Fruit fly (Drosophila melanogaster) whole organism, embryonic: ENCODE data around the gene CG9393.

Experiments used
- Bdp1 ChIP-seq: fragments of 200-800 bp; sonication (Bioruptor generic); optimal IDR thresholded peaks from 3 replicates; lab custom pipeline; 2016; ENCODE audit warnings: missing biosample characterization, missing genetic modification characterization
- CG10209 ChIP-seq: fragments of 200-800 bp; sonication (Bioruptor generic); optimal IDR thresholded peaks from 3 replicates; lab custom pipeline; 2017; ENCODE audit warnings: missing biosample characterization, mild to moderate bottlenecking, missing genetic modification characterization, missing genetic modification reagents
- CG10431 ChIP-seq: fragments of 200-800 bp; sonication (Bioruptor generic); optimal IDR thresholded peaks from 3 replicates; lab custom pipeline; 2018; ENCODE audit warnings: missing biosample characterization, mild to moderate bottlenecking, missing genetic modification characterization
- CG11560 ChIP-seq: fragments of 200-800 bp; sonication (Bioruptor generic); IDR thresholded peaks from 3 replicates; pipeline ENCODE4 v1.3.6; 2022; ENCODE audit warnings: missing biosample characterization, missing genetic modification characterization
- CG13287 ChIP-seq: fragments of 200-800 bp; sonication (Bioruptor generic); IDR thresholded peaks from 2 replicates; pipeline ENCODE4 v1.3.6; 2022; ENCODE audit warnings: missing biosample characterization, missing genetic modification characterization; ENCODE audit not compliant: partially characterized antibody
- CG13296 ChIP-seq: fragments of 200-800 bp; sonication (Bioruptor generic); optimal IDR thresholded peaks from 3 replicates; lab custom pipeline; 2018; ENCODE audit warnings: missing biosample characterization, mild to moderate bottlenecking, missing genetic modification characterization
- CG14050 ChIP-seq: fragments of 200-800 bp; sonication (Bioruptor generic); IDR thresholded peaks from 3 replicates; pipeline ENCODE4 v1.3.6; 2022; ENCODE audit warnings: missing biosample characterization, missing genetic modification characterization
- CG15514 ChIP-seq: fragments of 200-800 bp; sonication (Bioruptor generic); optimal IDR thresholded peaks from 3 replicates; lab custom pipeline; 2017; ENCODE audit warnings: missing biosample characterization, missing genetic modification characterization, mild to moderate bottlenecking, moderate library complexity, missing genetic modification reagents
- CG16863 ChIP-seq: fragments of 200-800 bp; sonication (Bioruptor generic); optimal IDR thresholded peaks from 3 replicates; lab custom pipeline; 2016; ENCODE audit warnings: missing biosample characterization, missing genetic modification characterization
- CG17361 ChIP-seq: fragments of 200-800 bp; sonication (Bioruptor generic); IDR thresholded peaks from 3 replicates; pipeline ENCODE4 v1.3.6; 2022; ENCODE audit warnings: missing biosample characterization, missing genetic modification characterization
- CG17802 ChIP-seq: fragments of 200-800 bp; sonication (Bioruptor generic); optimal IDR thresholded peaks from 2 replicates; lab custom pipeline; 2018; ENCODE audit warnings: missing biosample characterization, mild to moderate bottlenecking, missing genetic modification characterization, moderate library complexity
- CG1792 ChIP-seq: fragments of 200-800 bp; sonication (Bioruptor generic); optimal IDR thresholded peaks from 2 replicates; lab custom pipeline; 2016; ENCODE audit warnings: missing biosample characterization, missing genetic modification characterization
- CG2678 ChIP-seq: fragments of 200-800 bp; sonication (Bioruptor generic); optimal IDR thresholded peaks from 3 replicates; lab custom pipeline; 2019; ENCODE audit warnings: missing biosample characterization, mild to moderate bottlenecking, missing genetic modification characterization, moderate library complexity
- CG30403 ChIP-seq: fragments of 200-800 bp; sonication (Bioruptor generic); optimal IDR thresholded peaks from 3 replicates; lab custom pipeline; 2016; ENCODE audit warnings: missing biosample characterization, missing genetic modification characterization
- CG33213 ChIP-seq: fragments of 200-800 bp; sonication (Bioruptor generic); optimal IDR thresholded peaks from 3 replicates; lab custom pipeline; 2016; ENCODE audit warnings: missing biosample characterization, missing genetic modification characterization
- CG4424 ChIP-seq: fragments of 200-800 bp; sonication (Bioruptor generic); optimal IDR thresholded peaks from 3 replicates; lab custom pipeline; 2016; ENCODE audit warnings: missing biosample characterization, missing genetic modification characterization
- CG6765 ChIP-seq: fragments of 200-800 bp; sonication (Bioruptor generic); optimal IDR thresholded peaks from 3 replicates; lab custom pipeline; 2017; ENCODE audit warnings: missing biosample characterization, mild to moderate bottlenecking, missing genetic modification characterization
- CG6791 ChIP-seq: fragments of 200-800 bp; sonication (Bioruptor generic); IDR thresholded peaks from 3 replicates; pipeline ENCODE4 v1.3.6; 2022; ENCODE audit warnings: missing biosample characterization, missing genetic modification characterization; ENCODE audit not compliant: partially characterized antibody
- CG6854 ChIP-seq: fragments of 200-800 bp; sonication (Bioruptor generic); optimal IDR thresholded peaks from 3 replicates; lab custom pipeline; 2017; ENCODE audit warnings: missing biosample characterization, mild to moderate bottlenecking, missing genetic modification characterization
- CG7271 ChIP-seq: fragments of 200-800 bp; sonication (Bioruptor generic); optimal IDR thresholded peaks from 2 replicates; lab custom pipeline; 2018; ENCODE audit warnings: missing biosample characterization, mild to moderate bottlenecking, missing genetic modification characterization, moderate library complexity
- CG7556 ChIP-seq: fragments of 200-800 bp; sonication (Bioruptor generic); optimal IDR thresholded peaks from 2 replicates; lab custom pipeline; 2017; ENCODE audit warnings: missing biosample characterization, mild to moderate bottlenecking, missing genetic modification characterization
- CG7745 ChIP-seq: fragments of 200-800 bp; sonication (Bioruptor generic); optimal IDR thresholded peaks from 2 replicates; lab custom pipeline; 2018; ENCODE audit warnings: missing biosample characterization, mild to moderate bottlenecking, missing genetic modification characterization, moderate library complexity
- CG7928 ChIP-seq: fragments of 200-800 bp; sonication (Bioruptor generic); optimal IDR thresholded peaks from 2 replicates; lab custom pipeline; 2017; ENCODE audit warnings: missing biosample characterization, mild to moderate bottlenecking, missing genetic modification characterization
- CG7987 ChIP-seq: fragments of 200-800 bp; sonication (Bioruptor generic); optimal IDR thresholded peaks from 2 replicates; lab custom pipeline; 2018; ENCODE audit warnings: missing biosample characterization, mild to moderate bottlenecking, missing genetic modification characterization, moderate library complexity
- CG9797 ChIP-seq: fragments of 200-800 bp; sonication (Bioruptor generic); optimal IDR thresholded peaks from 3 replicates; lab custom pipeline; 2018; ENCODE audit warnings: missing biosample characterization, mild to moderate bottlenecking, missing genetic modification characterization
- CG9932 ChIP-seq: fragments of 200-800 bp; sonication (Bioruptor generic); IDR thresholded peaks from 2 replicates; pipeline ENCODE4 v1.3.6; 2022; ENCODE audit warnings: missing biosample characterization, missing genetic modification characterization
- Dad ChIP-seq: fragments of 200-800 bp; sonication (Bioruptor generic); optimal IDR thresholded peaks from 3 replicates; lab custom pipeline; 2016; ENCODE audit warnings: missing biosample characterization, missing genetic modification characterization
- Doc2 ChIP-seq: fragments of 200-800 bp; sonication (Bioruptor generic); IDR thresholded peaks from 2 replicates; pipeline ENCODE4 v1.3.6; 2022; ENCODE audit warnings: missing biosample characterization, missing genetic modification characterization
- Elba2 ChIP-seq: fragments of 200-800 bp; sonication (Bioruptor generic); optimal IDR thresholded peaks from 3 replicates; lab custom pipeline; 2016; ENCODE audit warnings: missing biosample characterization, missing genetic modification characterization
- Fer2 ChIP-seq: fragments of 200-800 bp; sonication (Bioruptor generic); optimal IDR thresholded peaks from 2 replicates; lab custom pipeline; 2018; ENCODE audit warnings: missing biosample characterization, mild to moderate bottlenecking, missing genetic modification characterization, moderate library complexity
- H15 ChIP-seq: fragments of 200-800 bp; sonication (Bioruptor generic); IDR thresholded peaks from 3 replicates; pipeline ENCODE4 v1.3.6; 2022; ENCODE audit warnings: missing biosample characterization, missing genetic modification characterization
- abd-A ChIP-seq: fragments of 200-800 bp; sonication (Bioruptor generic); optimal IDR thresholded peaks from 3 replicates; lab custom pipeline; 2019; ENCODE audit warnings: missing biosample characterization, mild to moderate bottlenecking, missing genetic modification characterization, moderate library complexity
- btn ChIP-seq: fragments of 200-800 bp; sonication (Bioruptor generic); optimal IDR thresholded peaks from 2 replicates; lab custom pipeline; 2016; ENCODE audit warnings: missing biosample characterization, missing genetic modification characterization
- crol ChIP-seq: fragments of 200-800 bp; sonication (Bioruptor generic); IDR thresholded peaks from 2 replicates; pipeline ENCODE4 v1.3.6; 2022; ENCODE audit warnings: missing biosample characterization, missing genetic modification characterization
- grn ChIP-seq: fragments of 200-800 bp; sonication (Bioruptor generic); optimal IDR thresholded peaks from 3 replicates; lab custom pipeline; 2017; ENCODE audit warnings: missing biosample characterization, missing genetic modification characterization
- her ChIP-seq: fragments of 200-800 bp; sonication (Bioruptor generic); optimal IDR thresholded peaks from 2 replicates; lab custom pipeline; 2016; ENCODE audit warnings: missing biosample characterization, missing genetic modification characterization
- luna ChIP-seq: fragments of 200-800 bp; sonication (Bioruptor generic); optimal IDR thresholded peaks from 2 replicates; lab custom pipeline; 2016; ENCODE audit warnings: missing biosample characterization, missing genetic modification characterization
- nerfin-2 ChIP-seq: fragments of 200-800 bp; sonication (Bioruptor generic); IDR thresholded peaks from 2 replicates; pipeline ENCODE4 v1.3.6; 2022; ENCODE audit warnings: missing biosample characterization, missing genetic modification characterization; ENCODE audit not compliant: partially characterized antibody
- nmo ChIP-seq: fragments of 200-800 bp; sonication (Bioruptor generic); optimal IDR thresholded peaks from 2 replicates; lab custom pipeline; 2018; ENCODE audit warnings: missing biosample characterization, mild to moderate bottlenecking, missing genetic modification characterization, moderate library complexity
- phol ChIP-seq: fragments of 200-800 bp; sonication (Bioruptor generic); optimal IDR thresholded peaks from 3 replicates; lab custom pipeline; 2018; ENCODE audit warnings: missing biosample characterization, mild to moderate bottlenecking, missing genetic modification characterization, moderate library complexity
- scrt ChIP-seq: fragments of 200-800 bp; sonication (Bioruptor generic); optimal IDR thresholded peaks from 2 replicates; lab custom pipeline; 2018; ENCODE audit warnings: missing biosample characterization, mild to moderate bottlenecking, missing genetic modification characterization, moderate library complexity
- sim ChIP-seq: fragments of 200-800 bp; sonication (Bioruptor generic); IDR thresholded peaks from 2 replicates; pipeline ENCODE4 v1.3.6; 2022; ENCODE audit warnings: missing biosample characterization, missing genetic modification characterization
- slp2 ChIP-seq: fragments of 200-800 bp; sonication (Bioruptor generic); optimal IDR thresholded peaks from 2 replicates; lab custom pipeline; 2016; ENCODE audit warnings: missing biosample characterization, missing genetic modification characterization
- sob ChIP-seq: fragments of 200-800 bp; sonication (Bioruptor generic); IDR thresholded peaks from 2 replicates; pipeline ENCODE4 v1.3.6; 2022; ENCODE audit warnings: missing biosample characterization, missing genetic modification characterization
- sr ChIP-seq: fragments of 200-800 bp; sonication (Bioruptor generic); IDR thresholded peaks from 3 replicates; pipeline ENCODE4 v1.3.6; 2022; ENCODE audit warnings: missing biosample characterization, missing genetic modification characterization
- stwl ChIP-seq: fragments of 200-800 bp; sonication (Bioruptor generic); optimal IDR thresholded peaks from 3 replicates; lab custom pipeline; 2018; ENCODE audit warnings: missing biosample characterization, mild to moderate bottlenecking, missing genetic modification characterization, moderate library complexity
- sug ChIP-seq: fragments of 200-800 bp; optimal IDR thresholded peaks from 2 replicates; lab custom pipeline; 2019; ENCODE audit warnings: missing biosample characterization, mild to moderate bottlenecking, missing genetic modification characterization, moderate library complexity
- tgo ChIP-seq: fragments of 200-800 bp; sonication (Bioruptor generic); IDR thresholded peaks from 3 replicates; pipeline ENCODE4 v1.3.6; 2022; ENCODE audit warnings: missing biosample characterization, missing genetic modification characterization
- tin ChIP-seq: fragments of 200-800 bp; sonication (Bioruptor generic); optimal IDR thresholded peaks from 3 replicates; lab custom pipeline; 2016; ENCODE audit warnings: missing biosample characterization, missing genetic modification characterization
- tna ChIP-seq: fragments of 200-800 bp; sonication (Bioruptor generic); IDR thresholded peaks from 2 replicates; pipeline ENCODE4 v1.3.6; 2022; ENCODE audit warnings: missing biosample characterization, missing genetic modification characterization; ENCODE audit not compliant: partially characterized antibody

The CG9393 gene

DNA sequence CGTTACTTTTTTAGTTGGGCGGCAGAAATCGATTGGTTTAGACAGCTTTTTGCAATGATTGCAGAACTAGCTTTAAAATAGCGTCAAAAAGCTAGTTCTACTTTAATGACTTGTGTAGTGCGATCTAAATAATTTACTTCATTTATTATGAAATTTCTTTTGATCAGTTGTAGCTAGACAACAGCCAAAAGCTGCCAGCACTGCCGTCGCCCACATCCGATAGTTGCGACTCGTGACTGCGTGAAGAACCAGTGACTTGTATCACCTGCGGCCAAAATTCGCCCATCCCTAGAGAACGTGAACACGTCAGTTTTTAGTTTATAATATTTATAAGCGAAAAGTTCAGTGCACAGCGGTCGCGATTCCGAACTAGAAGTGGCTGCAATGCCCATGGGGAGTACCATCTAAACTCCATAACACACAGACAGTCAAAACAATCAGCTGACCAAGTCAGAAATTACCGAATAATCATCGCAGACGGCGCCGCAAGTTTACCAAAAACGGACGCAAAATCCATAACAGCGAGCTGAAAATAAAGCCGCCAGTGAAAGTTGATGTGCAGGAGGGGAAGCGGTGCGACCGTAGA is 23.3 kb upstream of the CG9393 start, which contains the start of gene P58IPK (continued):
- TF ChIP-seq sim (GFP tag; lab: Robert Waterston, UW) = no peak
- peak; percentile 52 for TF ChIP-seq slp2 (GFP tag; lab: Kevin White, UChicago)
- no peak for TF ChIP-seq Doc2 (GFP tag; lab: Robert Waterston, UW)
- TF ChIP-seq sr (GFP tag; lab: Robert Waterston, UW) = peak; percentile 71
- TF ChIP-seq CG7556 (GFP tag; lab: Kevin White, UChicago) = peak; percentile 2
- TF ChIP-seq nerfin-2 (GFP tag; lab: Robert Waterston, UW) = peak; percentile 74
- peak; percentile 38; the same call in 1 of the 2 replicates for TF ChIP-seq crol (GFP tag; lab: Robert Waterston, UW)
- TF ChIP-seq CG7987 (GFP tag; lab: Kevin White, UChicago) = peak; percentile 67
- TF ChIP-seq CG16863 (GFP tag; lab: Kevin White, UChicago) = peak; percentile 45
- no peak for TF ChIP-seq Fer2
- no peak for TF ChIP-seq Elba2 (GFP tag; lab: Kevin White, UChicago)
- no peak for TF ChIP-seq CG7271 (tag; lab: Kevin White, UChicago)
- TF ChIP-seq abd-A (tag; lab: Kevin White, UChicago) = no peak
- peak; percentile 88 for TF ChIP-seq tna
- TF ChIP-seq scrt (GFP tag; lab: Kevin White, UChicago) = peak; percentile 9
- no peak for TF ChIP-seq CG14050 (GFP tag; lab: Robert Waterston, UW)
- TF ChIP-seq btn (GFP tag; lab: Kevin White, UChicago) = no peak
- no peak for TF ChIP-seq CG2678 (tag; lab: Kevin White, UChicago)
- peak; percentile 74 for TF ChIP-seq CG33213 (GFP tag; lab: Kevin White, UChicago)
- TF ChIP-seq phol = peak; percentile 66
- peak; percentile 80 for TF ChIP-seq CG30403 (GFP tag; lab: Kevin White, UChicago)
- peak; percentile 63 for TF ChIP-seq sob (GFP tag; lab: Robert Waterston, UW)
- peak; percentile 44 for TF ChIP-seq her
- TF ChIP-seq CG9797 (GFP tag; lab: Kevin White, UChicago) = peak; percentile 49
- TF ChIP-seq Bdp1 (GFP tag; lab: Kevin White, UChicago) = peak; percentile 69
- no peak for TF ChIP-seq CG7745 (tag; lab: Kevin White, UChicago)
- TF ChIP-seq CG17361 (GFP tag; lab: Robert Waterston, UW) = peak; percentile 75
- TF ChIP-seq grn = peak; percentile 6
- peak; percentile 44 for TF ChIP-seq CG7928
- TF ChIP-seq CG4424 (GFP tag; lab: Kevin White, UChicago) = peak; percentile 51
- TF ChIP-seq nmo (GFP tag; lab: Kevin White, UChicago) = peak; percentile 78
- TF ChIP-seq CG13287 (GFP tag; lab: Robert Waterston, UW) = peak; percentile 97
- no peak for TF ChIP-seq CG10431
- peak; percentile 28 for TF ChIP-seq CG13296
- peak; percentile 45; the same call in 1 of the 3 replicates for TF ChIP-seq H15 (GFP tag; lab: Robert Waterston, UW)
- TF ChIP-seq CG6765 (GFP tag; lab: Kevin White, UChicago) = no peak
- TF ChIP-seq luna = no peak
- TF ChIP-seq CG6791 = peak; percentile 96
- peak; percentile 72 for TF ChIP-seq Dad (GFP tag; lab: Kevin White, UChicago)
- peak; percentile 98 for TF ChIP-seq CG15514 (GFP tag; lab: Kevin White, UChicago)
- TF ChIP-seq CG17802 (tag; lab: Kevin White, UChicago) = peak; percentile 76
- TF ChIP-seq stwl (tag; lab: Kevin White, UChicago) = peak; percentile 55
- peak; percentile 69 for TF ChIP-seq tin (GFP tag; lab: Kevin White, UChicago)
- peak; percentile 8; the same call in 1 of the 3 replicates for TF ChIP-seq CG11560
- TF ChIP-seq tgo = peak; percentile 52
- peak; percentile 94 for TF ChIP-seq CG9932
- peak; percentile 71 for TF ChIP-seq sug (tag; lab: Kevin White, UChicago)
- TF ChIP-seq CG6854 (GFP tag; lab: Kevin White, UChicago) = no peak
- TF ChIP-seq CG10209 = peak; percentile 32
- peak; percentile 53 for TF ChIP-seq CG1792 (GFP tag; lab: Kevin White, UChicago)
